Worm (Caenorhabditis elegans) whole organism, young adult: Measurements from ENCODE around the gene rhy-1.

Experiments used
- B0019.2 ChIP-seq: fragments of 200-800 bp; sonication (Bioruptor generic); conservative IDR thresholded peaks from 2 replicates; pipeline ENCODE4 v1.3.6; 2022; ENCODE audit warnings: missing genetic modification reagents, missing genetic modification characterization, missing compliant biosample characterization
- B0261.1 ChIP-seq: sonication (generic microtip); optimal IDR thresholded peaks from 2 replicates; lab custom pipeline; 2016; ENCODE audit warnings: mild to moderate bottlenecking, missing genetic modification characterization, moderate library complexity, missing compliant biosample characterization
- C06A6.2 ChIP-seq: fragments of 200-800 bp; sonication (Bioruptor generic); conservative IDR thresholded peaks from 2 replicates; pipeline ENCODE4 v1.3.6; 2022; ENCODE audit warnings: missing genetic modification characterization, missing compliant biosample characterization
- C17E4.6 ChIP-seq: fragments of 200-800 bp; sonication (Bioruptor generic); IDR thresholded peaks from 2 replicates; pipeline ENCODE4 v1.3.6; 2022; ENCODE audit warnings: missing genetic modification reagents, missing genetic modification characterization, missing compliant biosample characterization
- F37B4.10 ChIP-seq: fragments of 200-800 bp; sonication (Bioruptor generic); IDR thresholded peaks from 2 replicates; pipeline ENCODE4 v1.3.6; 2022; ENCODE audit warnings: missing genetic modification characterization, missing compliant biosample characterization
- F52B5.7 ChIP-seq: sonication (generic microtip); optimal IDR thresholded peaks from 2 replicates; lab custom pipeline; 2016; ENCODE audit warnings: mild to moderate bottlenecking, missing genetic modification characterization, missing compliant biosample characterization
- F55B11.4 ChIP-seq: sonication (generic microtip); optimal IDR thresholded peaks from 2 replicates; lab custom pipeline; 2016; ENCODE audit warnings: missing compliant biosample characterization, missing genetic modification characterization, borderline replicate concordance; ENCODE audit not compliant: insufficient read depth
- K11D2.4 ChIP-seq: fragments of 200-800 bp; sonication (Bioruptor generic); IDR thresholded peaks from 2 replicates; pipeline ENCODE4 v1.3.6; 2022; ENCODE audit warnings: missing genetic modification reagents, missing genetic modification characterization, missing compliant biosample characterization
- K12H6.12 ChIP-seq: fragments of 200-800 bp; sonication (Bioruptor generic); optimal IDR thresholded peaks from 2 replicates; lab custom pipeline; 2018; ENCODE audit warnings: mild to moderate bottlenecking, missing genetic modification characterization, missing compliant biosample characterization
- T07F8.4 ChIP-seq: sonication (generic microtip); optimal IDR thresholded peaks from 2 replicates; lab custom pipeline; 2016; ENCODE audit warnings: mild to moderate bottlenecking, missing genetic modification characterization, moderate library complexity, missing compliant biosample characterization
- Y67H2A.10 ChIP-seq: fragments of 200-800 bp; sonication (Bioruptor generic); conservative IDR thresholded peaks from 2 replicates; pipeline ENCODE4 v1.3.6; 2022; ENCODE audit warnings: missing genetic modification reagents, missing genetic modification characterization, missing compliant biosample characterization
- Y79H2A.3 ChIP-seq: fragments of 200-800 bp; sonication (Bioruptor generic); conservative IDR thresholded peaks from 2 replicates; pipeline ENCODE4 v1.3.6; 2022; ENCODE audit warnings: missing genetic modification reagents, missing genetic modification characterization, missing compliant biosample characterization
- Y95B8A.8 ChIP-seq: fragments of 200-800 bp; sonication (Bioruptor generic); IDR thresholded peaks from 2 replicates; pipeline ENCODE4 v1.3.6; 2022; ENCODE audit warnings: missing genetic modification reagents, missing genetic modification characterization, missing compliant biosample characterization
- aptf-2 ChIP-seq: fragments of 200-800 bp; sonication (Bioruptor generic); conservative IDR thresholded peaks from 2 replicates; pipeline ENCODE4 v1.3.6; 2022; ENCODE audit warnings: missing genetic modification reagents, missing genetic modification characterization, missing compliant biosample characterization
- attf-3 ChIP-seq: fragments of 200-800 bp; sonication (Bioruptor generic); conservative IDR thresholded peaks from 2 replicates; pipeline ENCODE4 v1.3.6; 2022; ENCODE audit warnings: missing genetic modification reagents, missing genetic modification characterization, missing compliant biosample characterization
- bed-1 ChIP-seq: fragments of 200-800 bp; sonication (Bioruptor generic); IDR thresholded peaks from 2 replicates; pipeline ENCODE4 v1.3.6; 2022; ENCODE audit warnings: missing genetic modification reagents, missing genetic modification characterization, missing compliant biosample characterization
- bed-2 ChIP-seq: fragments of 200-800 bp; sonication (Bioruptor generic); IDR thresholded peaks from 2 replicates; pipeline ENCODE4 v1.3.6; 2022; ENCODE audit warnings: missing genetic modification reagents, missing genetic modification characterization, missing compliant biosample characterization
- cebp-1 ChIP-seq, 2 experiments: fragments of 200-800 bp in 1 of 2; sonication (Bioruptor generic) in 1 of 2; sonication (generic microtip) in 1 of 2; IDR thresholded peaks in 1 of 2; optimal IDR thresholded peaks in 1 of 2; 2 replicates each; pipeline versions ENCODE4 v1.3.6 to Lab custom; 2017 to 2022; ENCODE audit warnings: missing compliant biosample characterization in 2 of 2, missing genetic modification characterization in 2 of 2, mild to moderate bottlenecking in 1 of 2, missing genetic modification reagents in 1 of 2, moderate library complexity in 1 of 2
- ceh-91 ChIP-seq: fragments of 200-800 bp; sonication (Bioruptor generic); IDR thresholded peaks from 2 replicates; pipeline ENCODE4 v1.3.6; 2022; ENCODE audit warnings: missing genetic modification reagents, missing genetic modification characterization, missing compliant biosample characterization
- chd-7 ChIP-seq: sonication (generic microtip); optimal IDR thresholded peaks from 2 replicates; lab custom pipeline; 2016; ENCODE audit warnings: mild to moderate bottlenecking, missing genetic modification characterization, moderate library complexity, missing compliant biosample characterization
- dpff-1 ChIP-seq: sonication (generic microtip); optimal IDR thresholded peaks from 2 replicates; lab custom pipeline; 2017; ENCODE audit warnings: mild to moderate bottlenecking, missing genetic modification characterization, missing compliant biosample characterization
- dpl-1 ChIP-seq: fragments of 150-350 bp; optimal IDR thresholded peaks from 2 replicates; lab custom pipeline; 2014; ENCODE audit warnings: missing biosample characterization, missing genetic modification reagents, missing genetic modification characterization
- efl-1 ChIP-seq: fragments of 150-350 bp; optimal IDR thresholded peaks from 2 replicates; lab custom pipeline; 2014; ENCODE audit warnings: missing biosample characterization, missing genetic modification reagents, missing genetic modification characterization
- let-526 ChIP-seq: fragments of 200-800 bp; sonication (Bioruptor generic); IDR thresholded peaks from 2 replicates; pipeline ENCODE4 v1.3.6; 2022; ENCODE audit warnings: missing genetic modification reagents, missing genetic modification characterization, missing compliant biosample characterization
- let-607 ChIP-seq, 2 experiments: fragments of 200-800 bp in 1 of 2; sonication (Bioruptor generic) in 1 of 2; sonication (generic microtip) in 1 of 2; optimal IDR thresholded peaks; 2 replicates each; lab custom pipeline; 2016 to 2018; ENCODE audit warnings: mild to moderate bottlenecking in 2 of 2, missing compliant biosample characterization in 2 of 2, missing genetic modification characterization in 2 of 2, moderate library complexity in 2 of 2, missing genotype in 1 of 2
- lin-26 ChIP-seq: fragments of 200-800 bp; sonication (Bioruptor generic); IDR thresholded peaks from 2 replicates; pipeline ENCODE4 v1.3.6; 2022; ENCODE audit warnings: missing genetic modification reagents, missing genetic modification characterization, missing compliant biosample characterization
- lin-35 ChIP-seq, 3 experiments: fragments of 150-350 bp in 2 of 3; sonication (generic microtip) in 1 of 3; optimal IDR thresholded peaks; 2 replicates each; lab custom pipeline; 2014 to 2018; ENCODE audit warnings: missing biosample characterization in 3 of 3, missing genetic modification characterization in 3 of 3, missing genetic modification reagents in 3 of 3
- lin-40 ChIP-seq: sonication (generic microtip); optimal IDR thresholded peaks from 2 replicates; lab custom pipeline; 2016; ENCODE audit warnings: missing genetic modification characterization, mild to moderate bottlenecking, missing compliant biosample characterization, missing genotype, missing genetic modification reagents
- madf-3 ChIP-seq: fragments of 200-800 bp; sonication (Bioruptor generic); IDR thresholded peaks from 2 replicates; pipeline ENCODE4 v1.3.6; 2022; ENCODE audit warnings: missing genetic modification reagents, missing genetic modification characterization, missing compliant biosample characterization
- madf-8 ChIP-seq: fragments of 200-800 bp; sonication (Bioruptor generic); conservative IDR thresholded peaks from 2 replicates; pipeline ENCODE4 v1.3.6; 2022; ENCODE audit warnings: missing genetic modification reagents, missing genetic modification characterization, missing compliant biosample characterization
- nhr-80 ChIP-seq: sonication (generic microtip); optimal IDR thresholded peaks from 2 replicates; lab custom pipeline; 2016; ENCODE audit warnings: missing genetic modification characterization, missing compliant biosample characterization
- nhr-90 ChIP-seq: sonication (generic microtip); optimal IDR thresholded peaks from 2 replicates; lab custom pipeline; 2016; ENCODE audit warnings: missing genotype, mild to moderate bottlenecking, missing genetic modification characterization, missing compliant biosample characterization
- pbrm-1 ChIP-seq: fragments of 200-800 bp; sonication (Bioruptor generic); IDR thresholded peaks from 2 replicates; pipeline ENCODE4 v1.3.6; 2022; ENCODE audit warnings: missing genetic modification reagents, missing genetic modification characterization, missing compliant biosample characterization
- rec-8 ChIP-seq, 2 experiments: sonication (generic microtip); optimal IDR thresholded peaks; 2 replicates each; lab custom pipeline; 2016; ENCODE audit warnings: mild to moderate bottlenecking in 2 of 2, missing genetic modification characterization in 2 of 2, missing genetic modification reagents in 2 of 2, missing genotype in 2 of 2, missing biosample characterization in 1 of 2, missing compliant biosample characterization in 1 of 2, moderate library complexity in 1 of 2
- somi-1 ChIP-seq: fragments of 200-800 bp; sonication (Bioruptor generic); optimal IDR thresholded peaks from 2 replicates; lab custom pipeline; 2018; ENCODE audit warnings: mild to moderate bottlenecking, missing genetic modification characterization, missing compliant biosample characterization
- xnd-1 ChIP-seq: sonication (generic microtip); optimal IDR thresholded peaks from 2 replicates; lab custom pipeline; 2016; ENCODE audit warnings: missing genotype, missing genetic modification reagents, missing genetic modification characterization, missing compliant biosample characterization
- ztf-25 ChIP-seq: fragments of 200-800 bp; sonication (Bioruptor generic); IDR thresholded peaks from 2 replicates; pipeline ENCODE4 v1.3.6; 2022; ENCODE audit warnings: missing genetic modification reagents, missing genetic modification characterization, missing compliant biosample characterization
- ztf-26 ChIP-seq: sonication (generic microtip); optimal IDR thresholded peaks from 2 replicates; lab custom pipeline; 2017; ENCODE audit warnings: missing genetic modification characterization, missing compliant biosample characterization
- ztf-28 ChIP-seq: fragments of 200-800 bp; sonication (Bioruptor generic); IDR thresholded peaks from 2 replicates; pipeline ENCODE4 v1.3.6; 2022; ENCODE audit warnings: missing genetic modification reagents, missing genetic modification characterization, missing compliant biosample characterization
- ztf-3 ChIP-seq: fragments of 200-800 bp; sonication (Bioruptor generic); optimal IDR thresholded peaks from 2 replicates; lab custom pipeline; 2018; ENCODE audit warnings: mild to moderate bottlenecking, missing genetic modification characterization, missing compliant biosample characterization

The rhy-1 gene

DNA sequence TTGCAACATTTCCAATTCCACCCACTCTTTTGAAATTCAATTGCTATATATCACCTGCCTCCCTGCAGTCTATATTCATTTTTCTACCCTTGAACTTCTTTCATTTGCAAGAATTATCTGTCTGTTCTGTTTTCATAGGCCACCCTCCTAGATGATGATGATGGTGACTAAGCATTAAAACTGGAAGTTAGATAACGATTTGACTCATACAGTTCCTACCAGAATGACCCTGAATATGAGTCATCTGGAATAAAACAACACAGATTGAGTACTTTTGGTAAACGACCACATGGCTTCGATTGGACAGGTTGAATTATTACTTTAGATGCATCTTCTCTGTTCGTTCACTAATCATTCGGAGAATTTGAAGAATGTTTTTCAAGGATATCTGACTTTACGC, 36.8 kb upstream of the rhy-1 start:
- TF ChIP-seq lin-35 (GFP tag; optimal IDR thresholded peaks at IDR 0.05; lab: Kevin White, UChicago): no peak
- no peak for TF ChIP-seq F37B4.10
- no peak for TF ChIP-seq C17E4.6 (GFP tag; lab: Robert Waterston, UW)
- TF ChIP-seq somi-1 (GFP tag; lab: Kevin White, UChicago): no peak
- TF ChIP-seq aptf-2 (GFP tag; lab: Robert Waterston, UW): no peak
- TF ChIP-seq B0261.1 (tag; lab: Kevin White, UChicago): no peak
- no peak for TF ChIP-seq ztf-25 (GFP tag; lab: Robert Waterston, UW)
- TF ChIP-seq efl-1 (GFP tag; lab: Kevin White, UChicago): no peak
- TF ChIP-seq ztf-3 (GFP tag; lab: Kevin White, UChicago): no peak
- TF ChIP-seq pbrm-1 (GFP tag; lab: Robert Waterston, UW): no peak
- TF ChIP-seq T07F8.4 (tag; lab: Kevin White, UChicago): no peak
- no peak for TF ChIP-seq bed-1 (GFP tag; lab: Robert Waterston, UW)
- TF ChIP-seq madf-3 (GFP tag; lab: Robert Waterston, UW): no peak

- TF ChIP-seq nhr-80 (peak; percentile 12), C06A6.2 (GFP tag; lab: Robert Waterston, UW) (no peak), ceh-91 (GFP tag; lab: Robert Waterston, UW) (no peak), rec-8 (tag; optimal IDR thresholded peaks at IDR 0.05; lab: Kevin White, UChicago) (no peak)
Observed at ce11 chrII:9125007-9125406, 36.2 kb upstream of the rhy-1 start.

DNA sequence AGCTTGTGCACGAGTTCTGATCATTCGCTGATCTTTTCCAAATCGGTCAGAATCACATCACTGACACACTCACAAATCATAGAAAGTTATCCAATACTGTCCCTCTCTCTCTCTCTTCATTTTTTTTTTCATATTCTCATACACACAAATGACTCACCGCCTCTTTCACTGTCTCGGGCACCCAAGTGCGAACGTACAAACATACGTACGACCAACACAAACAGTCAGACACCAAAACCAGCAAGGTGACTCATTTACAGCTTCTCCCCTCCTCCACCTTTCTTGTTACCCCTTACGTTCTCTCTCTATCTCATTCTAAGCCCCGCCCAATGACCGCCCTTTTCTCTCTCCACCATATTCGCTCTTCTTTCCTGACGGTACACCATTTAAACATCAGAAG, 34.2 kb upstream of the rhy-1 start:
- TF ChIP-seq nhr-90 (no peak), let-607 (tag; optimal IDR thresholded peaks at IDR 0.05; lab: Kevin White, UChicago) (no peak), ztf-25 (GFP tag; lab: Robert Waterston, UW) (no peak), K12H6.12 (tag; lab: Kevin White, UChicago) (no peak), F52B5.7 (tag; lab: Kevin White, UChicago) (no peak), pbrm-1 (GFP tag; lab: Robert Waterston, UW) (no peak), attf-3 (GFP tag; lab: Robert Waterston, UW) (no peak), lin-26 (no peak), C17E4.6 (GFP tag; lab: Robert Waterston, UW) (no peak), ztf-28 (no peak)

DNA sequence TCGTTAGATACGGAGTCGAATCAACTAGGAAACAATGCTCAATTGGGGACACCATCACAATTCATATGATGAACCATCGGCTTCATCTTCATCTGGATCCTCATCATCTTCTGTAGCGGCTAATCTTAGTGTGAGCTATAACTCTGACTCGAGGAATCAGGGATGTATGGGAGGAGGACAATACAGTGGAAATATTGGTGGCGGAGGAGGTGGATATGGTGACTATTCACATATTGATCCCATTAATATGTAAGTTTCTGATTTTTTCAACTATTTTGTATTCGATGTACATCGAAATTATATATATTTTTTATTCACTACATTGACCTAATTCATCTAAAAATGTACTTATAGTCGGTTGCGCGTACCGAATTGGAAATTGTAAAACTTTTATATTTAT, 33.8 kb upstream of the rhy-1 start:
- TF ChIP-seq dpl-1: no peak
- TF ChIP-seq dpff-1 (tag; lab: Kevin White, UChicago): no peak
- TF ChIP-seq B0019.2 (GFP tag; lab: Robert Waterston, UW): no peak
- TF ChIP-seq let-526 (GFP tag; lab: Robert Waterston, UW): no peak
- TF ChIP-seq ztf-25 (GFP tag; lab: Robert Waterston, UW): no peak
- no peak for TF ChIP-seq ztf-3 (GFP tag; lab: Kevin White, UChicago)
- TF ChIP-seq B0261.1 (tag; lab: Kevin White, UChicago): no peak
- no peak for TF ChIP-seq xnd-1 (tag; lab: Kevin White, UChicago)
- TF ChIP-seq Y79H2A.3: no peak
- TF ChIP-seq Y67H2A.10 (GFP tag; lab: Robert Waterston, UW): no peak

DNA sequence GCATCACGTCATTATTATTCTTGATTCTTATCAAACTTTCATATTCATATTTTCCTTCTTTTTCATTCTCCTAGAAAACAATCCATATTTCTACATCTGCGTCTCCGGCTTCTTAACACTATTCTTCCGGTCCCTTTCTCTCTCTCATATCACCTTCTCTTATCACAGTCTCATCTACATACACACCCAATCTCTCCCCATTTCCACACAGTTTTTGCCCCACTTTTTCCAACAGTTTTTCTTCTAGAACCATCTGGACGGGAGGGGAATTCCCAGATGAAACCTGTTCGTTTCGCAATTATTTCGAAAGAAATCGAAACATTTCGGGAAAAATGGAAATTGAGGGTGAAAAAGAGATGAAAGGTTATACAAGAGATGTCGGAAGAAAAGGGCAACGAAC, 33.0 kb upstream of the rhy-1 start:
- TF ChIP-seq madf-8 (GFP tag; lab: Robert Waterston, UW): no peak
- TF ChIP-seq chd-7: peak; percentile 26
- TF ChIP-seq lin-26: 0 out of 2 replicates have a peak, but pooled peaks have one; percentile 49
- TF ChIP-seq nhr-80: peak; percentile 74
- no peak for TF ChIP-seq bed-2 (GFP tag; lab: Robert Waterston, UW)
- peak; percentile 95 for TF ChIP-seq cebp-1 (GFP tag; IDR thresholded peaks at IDR 0.05; lab: Robert Waterston, UW)
- peak; percentile 98 for TF ChIP-seq cebp-1 (tag; optimal IDR thresholded peaks at IDR 0.05; lab: Kevin White, UChicago)
- TF ChIP-seq Y79H2A.3: no peak
- TF ChIP-seq let-526 (GFP tag; lab: Robert Waterston, UW): 0 out of 2 replicates have a peak, but pooled peaks have one; percentile 39
- TF ChIP-seq K11D2.4: peak; percentile 20; the same call in 1 of the 2 replicates
- TF ChIP-seq lin-35 (GFP tag; optimal IDR thresholded peaks at IDR 0.05; lab: Kevin White, UChicago): peak in 1 of 3 experiments; percentile 35
- TF ChIP-seq Y95B8A.8: no peak
- TF ChIP-seq somi-1 (GFP tag; lab: Kevin White, UChicago): peak; percentile 55
- peak; percentile 57 for TF ChIP-seq lin-40 (tag; lab: Kevin White, UChicago)
- no peak for TF ChIP-seq F55B11.4 (tag; lab: Kevin White, UChicago)
- peak; percentile 47 for TF ChIP-seq ztf-26 (tag; lab: Kevin White, UChicago)
